Fruit fly (Drosophila melanogaster): ENCODE measurements around the gene Pdp1.

Pdp1 gene

DNA sequence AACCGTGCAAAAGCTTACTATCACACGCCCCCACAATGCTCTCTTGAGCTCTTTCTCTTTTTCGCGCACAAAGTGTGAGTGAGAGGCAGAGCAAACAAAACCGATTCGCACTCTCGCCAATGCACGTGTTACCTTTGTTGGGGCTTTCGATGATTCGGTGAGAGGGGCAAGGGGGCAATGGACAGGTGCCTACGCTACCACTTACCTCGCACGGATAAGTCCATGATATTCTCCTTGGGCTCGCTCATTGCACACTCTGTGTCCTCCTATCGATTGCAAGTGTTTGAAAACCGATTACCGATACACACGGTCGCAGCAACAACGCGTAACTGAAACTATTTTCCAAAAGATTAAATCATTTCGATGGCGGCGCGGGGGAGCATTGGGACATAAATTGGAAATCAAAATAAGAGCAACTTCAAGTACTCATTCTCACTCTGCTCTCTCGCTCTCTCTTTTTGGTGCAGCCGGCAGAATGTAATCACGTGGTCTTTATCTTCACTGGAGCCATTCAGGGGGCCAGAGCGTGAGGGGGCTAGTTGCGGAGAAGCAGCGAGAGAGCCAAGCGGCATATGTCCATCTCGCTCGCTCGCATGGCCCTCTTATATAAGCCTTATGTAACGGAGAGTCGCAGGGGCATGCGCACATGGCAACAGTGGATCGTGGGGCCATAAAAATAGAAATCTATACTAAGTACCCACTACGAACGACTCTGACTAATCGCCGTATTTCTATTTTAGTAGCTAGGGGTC, at the start of gene Pdp1:
Gene Pdp1, minus strand, starts transcription at position 334 of the 752 bp plus-strand sequence.
- no peak for TF ChIP-seq CG17801 (GFP tag; optimal IDR thresholded peaks at IDR 0.05; ENCODE audit: partially characterized antibody)

DNA sequence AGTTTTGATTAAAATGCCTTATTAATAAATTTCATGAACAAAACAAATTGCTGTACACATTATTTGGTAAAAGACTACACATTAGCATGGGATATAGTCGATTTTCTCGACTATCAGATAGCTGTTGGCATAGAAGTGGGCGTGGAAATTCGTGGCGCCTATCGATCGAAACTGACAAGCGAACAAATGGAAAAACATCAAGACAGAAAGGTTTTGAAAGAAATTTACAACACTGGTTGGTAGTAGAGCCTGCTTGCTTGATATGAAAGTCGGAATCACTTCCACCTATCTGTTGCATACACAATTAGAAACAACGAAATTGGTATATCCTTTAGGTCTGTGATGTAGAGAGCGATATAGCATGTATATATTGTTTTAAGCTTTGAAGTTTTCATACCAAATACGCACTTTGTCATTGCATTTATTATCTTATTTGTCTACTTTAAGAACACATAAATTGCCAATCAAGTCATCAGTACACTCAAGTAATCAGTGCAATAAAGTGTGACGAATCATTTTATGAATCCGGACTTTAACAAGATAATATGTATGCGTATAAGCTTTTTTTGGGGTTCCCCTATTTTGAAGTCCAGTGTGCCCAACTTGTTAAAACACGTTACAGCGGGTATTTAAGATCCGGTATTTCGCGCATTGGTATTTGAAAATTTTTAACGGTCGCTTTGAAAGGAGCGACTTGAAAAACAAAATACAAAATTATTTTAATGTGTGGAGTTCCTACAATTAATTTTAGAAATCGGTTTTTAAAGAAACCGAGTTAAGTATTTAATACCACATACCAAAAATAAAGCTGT, 48.8 kb upstream of the Pdp1 start:
- no peak for TF ChIP-seq CG17801 (GFP tag; optimal IDR thresholded peaks at IDR 0.05; ENCODE audit: partially characterized antibody)

DNA sequence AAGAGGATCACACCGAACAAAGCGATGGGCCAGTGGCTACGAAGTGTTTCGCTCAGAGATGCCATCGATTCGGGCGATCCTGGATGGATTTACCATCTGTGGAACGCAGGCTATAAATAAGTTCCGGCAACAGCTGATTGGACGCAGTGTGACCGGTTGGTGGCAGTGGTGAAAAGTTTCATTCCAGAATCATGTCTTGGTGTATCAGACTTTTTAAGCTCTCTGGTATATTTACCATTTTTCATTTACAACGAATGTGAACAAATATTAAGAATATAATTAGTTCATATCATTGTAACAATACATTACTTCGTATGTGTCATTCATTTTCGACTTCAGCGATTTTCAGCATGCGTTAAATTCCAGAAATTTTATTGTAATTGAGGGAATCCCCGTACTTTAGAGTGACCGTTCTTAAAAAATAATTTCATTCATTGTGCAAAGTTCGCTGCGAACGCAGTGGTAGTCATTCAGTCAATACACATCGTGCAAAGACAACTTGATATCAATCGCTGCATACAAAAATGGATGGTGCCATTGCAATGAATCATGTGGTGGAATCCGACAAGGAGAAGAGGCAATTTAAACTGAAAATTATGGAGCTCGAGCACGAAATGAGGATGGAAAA, 47.9 kb upstream of the Pdp1 start, which contains the start of gene Tmem43:
Gene Tmem43, minus strand, starts transcription at position 152 of the 628 bp plus-strand sequence.
- TF ChIP-seq CG17801 (GFP tag; optimal IDR thresholded peaks at IDR 0.05; ENCODE audit: partially characterized antibody): no peak

- no peak for TF ChIP-seq CG17801 (GFP tag; optimal IDR thresholded peaks at IDR 0.05; ENCODE audit: partially characterized antibody)
Measured at dm6 chr3L:7911765-7912556, 44.8 kb upstream of the Pdp1 start, which contains the start of the genes pbl and CG8281. pbl (minus strand) TSS chr3L:7911954. CG8281 (plus strand) TSS chr3L:7912463.

DNA sequence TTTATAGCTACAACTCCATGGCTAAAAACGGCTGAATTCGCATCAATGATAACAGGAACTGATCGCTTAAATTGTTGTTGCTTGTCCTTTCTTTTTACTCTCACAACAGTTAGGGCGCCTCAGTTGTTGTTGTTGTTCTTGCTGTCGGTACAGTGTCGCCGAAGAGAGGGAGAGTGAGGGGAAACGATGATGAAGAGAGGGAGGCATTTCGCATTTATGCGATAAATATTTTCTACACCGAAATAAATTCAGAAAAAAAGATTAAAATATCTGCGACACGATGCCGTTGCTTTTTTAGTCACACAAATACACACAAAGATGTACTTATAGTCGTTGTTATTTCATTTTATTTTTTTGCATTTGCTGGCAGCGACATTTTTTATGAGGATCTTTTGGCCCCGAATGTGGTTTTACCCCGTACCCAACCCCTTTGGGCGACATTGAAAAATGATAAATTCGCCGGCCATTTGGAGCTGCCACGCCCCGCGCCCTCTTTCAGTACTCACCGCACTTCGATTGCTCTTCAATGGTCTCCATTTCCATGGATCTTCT, 43.8 kb upstream of the Pdp1 start:
- TF ChIP-seq CG17801 (GFP tag; optimal IDR thresholded peaks at IDR 0.05; ENCODE audit: partially characterized antibody): no peak

DNA sequence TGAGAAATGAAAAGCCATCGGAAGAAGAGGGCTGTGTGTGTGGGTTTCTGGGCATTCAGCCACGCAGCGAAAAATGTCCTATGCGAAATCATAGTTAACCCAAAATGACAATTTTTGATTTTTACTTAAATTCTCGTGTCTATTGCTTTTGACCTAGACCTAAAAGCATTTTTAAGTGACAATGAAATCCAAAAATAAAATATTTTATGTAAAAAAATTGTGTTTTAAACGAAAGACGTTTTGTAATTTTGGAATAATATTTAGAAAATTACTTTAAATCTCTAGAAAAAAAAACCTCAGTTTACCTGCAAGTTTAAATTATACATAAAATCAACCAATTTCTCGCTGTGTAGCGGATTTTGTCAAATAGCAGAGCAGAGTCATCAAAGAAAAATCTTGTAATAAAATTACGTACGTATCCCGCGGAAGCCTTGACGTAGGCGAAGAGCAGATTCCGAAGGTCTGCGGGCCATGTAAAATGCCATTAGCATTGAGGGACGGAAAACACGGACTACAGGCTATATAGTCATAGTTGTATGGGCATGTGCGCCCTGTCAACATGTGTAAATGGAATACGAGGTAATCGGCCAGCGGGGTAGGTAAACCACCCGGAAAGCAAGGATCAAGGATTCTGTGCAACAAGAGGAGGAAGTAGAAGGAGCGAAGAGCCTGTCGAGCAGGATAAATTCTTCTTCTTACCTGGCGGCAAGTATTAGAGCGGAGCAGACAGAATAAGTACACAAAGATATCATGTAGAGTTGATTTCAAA, 42.7 kb upstream of the Pdp1 start:
- TF ChIP-seq CG17801 (GFP tag; optimal IDR thresholded peaks at IDR 0.05; ENCODE audit: partially characterized antibody): no peak

- TF ChIP-seq CG17801 (GFP tag; optimal IDR thresholded peaks at IDR 0.05; ENCODE audit: partially characterized antibody): no peak
Measured at dm6 chr3L:7904560-7904959, 37.4 kb upstream of the Pdp1 start.

dm6 chr3L:7903489-7904150, 36.5 kb upstream of the Pdp1 start:
- TF ChIP-seq CG17801 (GFP tag; optimal IDR thresholded peaks at IDR 0.05; ENCODE audit: partially characterized antibody): peak; percentile 59

dm6 chr3L:7894580-7894979, 27.4 kb upstream of the Pdp1 start, which contains the start of gene eIF4E5:
eIF4E5 (plus strand) TSS chr3L:7894880.
- TF ChIP-seq CG17801 (GFP tag; optimal IDR thresholded peaks at IDR 0.05; ENCODE audit: partially characterized antibody): no peak

DNA sequence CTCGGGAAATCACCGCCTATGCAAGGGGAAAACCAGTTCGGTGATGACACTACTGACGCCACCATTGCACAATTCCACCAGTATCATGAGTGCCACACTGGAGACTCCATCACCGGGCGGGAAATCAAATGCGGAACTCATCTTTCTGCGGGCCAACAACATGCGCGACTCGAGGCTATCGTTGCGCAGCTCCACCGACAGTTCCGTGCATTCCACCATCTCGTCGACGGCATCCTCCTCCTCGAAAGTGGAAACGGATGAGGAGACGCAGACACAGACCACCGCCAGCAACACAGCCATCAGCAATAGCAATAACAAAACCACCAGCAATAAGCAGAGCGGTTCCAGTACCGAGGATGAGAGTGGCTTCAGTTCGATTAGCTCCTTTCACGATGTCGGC, 26.7 kb upstream of the Pdp1 start:
- no peak for TF ChIP-seq CG17801 (GFP tag; optimal IDR thresholded peaks at IDR 0.05; ENCODE audit: partially characterized antibody)

DNA sequence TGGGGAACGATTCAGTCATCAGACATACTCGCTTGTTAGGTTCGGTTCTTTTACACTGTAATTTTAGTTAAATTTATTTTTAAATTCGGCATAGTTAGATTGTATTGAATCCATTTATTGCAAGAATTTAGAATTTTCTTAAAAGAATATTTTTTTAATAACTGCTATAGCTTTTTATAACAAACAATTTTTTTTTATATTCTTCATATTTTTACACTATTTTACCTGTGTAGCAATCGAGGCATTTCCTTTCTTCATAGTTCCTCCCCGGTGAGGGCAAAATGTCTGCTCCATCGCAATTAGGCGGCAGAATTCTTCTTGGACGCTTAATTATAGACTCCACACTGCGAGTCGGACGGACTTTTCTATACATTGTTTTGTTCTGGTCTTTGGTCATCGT, 23.4 kb upstream of the Pdp1 start:
- no peak for TF ChIP-seq CG17801 (GFP tag; optimal IDR thresholded peaks at IDR 0.05; ENCODE audit: partially characterized antibody)

- TF ChIP-seq CG17801 (GFP tag; optimal IDR thresholded peaks at IDR 0.05; ENCODE audit: partially characterized antibody): no peak
Measured at dm6 chr3L:7889976-7890375, 22.8 kb upstream of the Pdp1 start.

- TF ChIP-seq CG17801 (GFP tag; optimal IDR thresholded peaks at IDR 0.05; ENCODE audit: partially characterized antibody): no peak
Measured at dm6 chr3L:7883298-7883697, 16.1 kb upstream of the Pdp1 start.
